Fruit fly (Drosophila melanogaster): ENCODE results near the gene sob.
A peak's percentile ranks its signal among the peaks of the same experiment; 100 is the strongest.

The sob gene

dm6 chr2L:3562435-3562834 lies 18.1 kb downstream of the sob start (continued):
- peak; percentile 64 for TF ChIP-seq CG3032 (tag; optimal IDR thresholded peaks at IDR 0.05)
- TF ChIP-seq CG4318 (GFP tag; optimal IDR thresholded peaks at IDR 0.05), result no peak
- peak; percentile 49 for TF ChIP-seq Sox14 (GFP tag; optimal IDR thresholded peaks at IDR 0.05)
- TF ChIP-seq CG6163 (GFP tag; IDR thresholded peaks at IDR 0.05), result no peak
- TF ChIP-seq esn (GFP tag; optimal IDR thresholded peaks at IDR 0.05), result peak; percentile 46
- peak in 1 of 2 experiments; percentile 12 for TF ChIP-seq salr (GFP tag; optimal IDR thresholded peaks at IDR 0.05)
- peak; percentile 58 for TF ChIP-seq pdm3 (GFP tag; optimal IDR thresholded peaks at IDR 0.05)
- TF ChIP-seq Eip93F (GFP tag; optimal IDR thresholded peaks at IDR 0.05), result no peak
- TF ChIP-seq Hr4 (GFP tag; optimal IDR thresholded peaks at IDR 0.05), result no peak
- peak; percentile 41 for TF ChIP-seq topi (GFP tag; optimal IDR thresholded peaks at IDR 0.05)
- peak; percentile 21 for TF ChIP-seq CG31627 (GFP tag; optimal IDR thresholded peaks at IDR 0.05)
- TF ChIP-seq CG11902 (GFP tag; optimal IDR thresholded peaks at IDR 0.05), result peak; percentile 9
- peak; percentile 8 for TF ChIP-seq Smox (GFP tag; optimal IDR thresholded peaks at IDR 0.05)
- peak; percentile 44 for TF ChIP-seq CG6792 (GFP tag; optimal IDR thresholded peaks at IDR 0.05)
- peak; percentile 69 for TF ChIP-seq CG6808 (GFP tag; optimal IDR thresholded peaks at IDR 0.05)

dm6 chr2L:3559647-3560046 lies 20.9 kb downstream of the sob start:
- TF ChIP-seq achi (GFP tag; optimal IDR thresholded peaks at IDR 0.05) (peak; percentile 43), CG31627 (GFP tag; optimal IDR thresholded peaks at IDR 0.05) (peak; percentile 9), CG6163 (GFP tag; IDR thresholded peaks at IDR 0.05) (peak; percentile 19; the same call in 1 of the 3 replicates), Smox (GFP tag; optimal IDR thresholded peaks at IDR 0.05) (peak; percentile 42), topi (GFP tag; optimal IDR thresholded peaks at IDR 0.05) (peak; percentile 19), Eip78C (GFP tag) (peak; percentile 57), fd59A (GFP tag; optimal IDR thresholded peaks at IDR 0.05) (peak; percentile 6), esn (GFP tag; optimal IDR thresholded peaks at IDR 0.05) (peak; percentile 58), acj6 (GFP tag; optimal IDR thresholded peaks at IDR 0.05) (peak; percentile 33), Sox102F (GFP tag; optimal IDR thresholded peaks at IDR 0.05) (peak; percentile 38), CG10631 (GFP tag; optimal IDR thresholded peaks at IDR 0.05) (peak; percentile 27), CG8632 (GFP tag; optimal IDR thresholded peaks at IDR 0.05) (no peak), CG10669 (GFP tag; optimal IDR thresholded peaks at IDR 0.05) (peak; percentile 32), pdm3 (GFP tag; optimal IDR thresholded peaks at IDR 0.05) (peak; percentile 46), lz (GFP tag; optimal IDR thresholded peaks at IDR 0.05) (peak; percentile 11), CG6792 (GFP tag; optimal IDR thresholded peaks at IDR 0.05) (peak; percentile 5), CG1621 (tag; optimal IDR thresholded peaks at IDR 0.05) (no peak), Lpt (GFP tag; optimal IDR thresholded peaks at IDR 0.05) (no peak), CG11902 (GFP tag; optimal IDR thresholded peaks at IDR 0.05) (no peak), Met (GFP tag; optimal IDR thresholded peaks at IDR 0.05) (peak; percentile 55), Blimp-1 (GFP tag; optimal IDR thresholded peaks at IDR 0.05) (no peak), svp (GFP tag) (peak; percentile 56), vri (GFP tag; optimal IDR thresholded peaks at IDR 0.05) (peak; percentile 30), CG15336 (GFP tag; IDR thresholded peaks at IDR 0.05) (no peak), CG11762 (GFP tag; optimal IDR thresholded peaks at IDR 0.05; ENCODE audit: insufficient read depth) (peak; percentile 1), CG34406 (GFP tag; optimal IDR thresholded peaks at IDR 0.05) (peak; percentile 18), Ets96B (tag; optimal IDR thresholded peaks at IDR 0.05) (peak; percentile 43), OdsH (GFP tag; optimal IDR thresholded peaks at IDR 0.05) (peak; percentile 63), Sox14 (GFP tag; optimal IDR thresholded peaks at IDR 0.05) (no peak), CG3032 (tag; optimal IDR thresholded peaks at IDR 0.05) (peak; percentile 14)

dm6 chr2L:3558299-3558698 lies 22.3 kb downstream of the sob start:
- TF ChIP-seq lz (GFP tag; optimal IDR thresholded peaks at IDR 0.05) (no peak), CG10669 (GFP tag; optimal IDR thresholded peaks at IDR 0.05) (peak; percentile 51), svp (GFP tag) (peak; percentile 37), CG6808 (GFP tag; optimal IDR thresholded peaks at IDR 0.05) (peak; percentile 11), dac (GFP tag; optimal IDR thresholded peaks at IDR 0.05) (no peak), CG34406 (GFP tag; optimal IDR thresholded peaks at IDR 0.05) (peak; percentile 9), pdm3 (GFP tag; optimal IDR thresholded peaks at IDR 0.05) (no peak), CG31627 (GFP tag; optimal IDR thresholded peaks at IDR 0.05) (no peak), spab (GFP tag; optimal IDR thresholded peaks at IDR 0.05) (peak; percentile 12), Ets96B (tag; optimal IDR thresholded peaks at IDR 0.05) (peak; percentile 52), CG6163 (GFP tag; IDR thresholded peaks at IDR 0.05) (no peak), Sox14 (GFP tag; optimal IDR thresholded peaks at IDR 0.05) (no peak), Eip78C (GFP tag) (peak; percentile 46), CG11902 (GFP tag; optimal IDR thresholded peaks at IDR 0.05) (peak; percentile 12), CG6854 (GFP tag; optimal IDR thresholded peaks at IDR 0.05) (no peak), Eip93F (GFP tag; optimal IDR thresholded peaks at IDR 0.05) (no peak), cyc (GFP tag; optimal IDR thresholded peaks at IDR 0.05) (peak; percentile 14), CG6792 (GFP tag; optimal IDR thresholded peaks at IDR 0.05) (no peak), topi (GFP tag; optimal IDR thresholded peaks at IDR 0.05) (peak; percentile 32), CG3032 (tag; optimal IDR thresholded peaks at IDR 0.05) (peak; percentile 52)
